Worm (Caenorhabditis elegans) whole organism, midembryonic: Measurements from ENCODE around the gene sri-2.

ENCODE experiments used
- T22C8.4 ChIP-seq: fragments of 200-800 bp; sonication (Bioruptor generic); IDR thresholded peaks from 2 replicates; pipeline ENCODE4 v1.3.6; 2022; ENCODE audit warnings: missing genetic modification characterization, missing compliant biosample characterization
- cog-1 ChIP-seq: sonication (generic microtip); optimal IDR thresholded peaks from 2 replicates; lab custom pipeline; 2016; ENCODE audit warnings: missing genetic modification characterization, missing compliant biosample characterization
- flt-1 ChIP-seq: fragments of 200-800 bp; sonication (Bioruptor generic); IDR thresholded peaks from 2 replicates; pipeline ENCODE4 v1.3.6; 2022; ENCODE audit warnings: missing genetic modification characterization, missing compliant biosample characterization
- klf-2 ChIP-seq: fragments of 200-800 bp; sonication (Bioruptor generic); conservative IDR thresholded peaks from 2 replicates; pipeline ENCODE4 v1.3.6; 2022; ENCODE audit warnings: missing genetic modification reagents, missing genetic modification characterization, missing compliant biosample characterization
- med-1 ChIP-seq: sonication (generic microtip); optimal IDR thresholded peaks from 2 replicates; lab custom pipeline; 2017; ENCODE audit warnings: missing genetic modification characterization, mild to moderate bottlenecking, missing compliant biosample characterization, antibody characterized with exemption, missing genetic modification reagents; ENCODE audit not compliant: insufficient read depth
- ref-1 ChIP-seq: fragments of 200-800 bp; sonication (Bioruptor generic); conservative IDR thresholded peaks from 2 replicates; pipeline ENCODE4 v1.3.6; 2022; ENCODE audit warnings: missing genetic modification reagents, missing genetic modification characterization, missing compliant biosample characterization
- tab-1 ChIP-seq: fragments of 200-800 bp; sonication (Bioruptor generic); IDR thresholded peaks from 2 replicates; pipeline ENCODE4 v1.3.6; 2022; ENCODE audit warnings: missing genetic modification characterization, missing compliant biosample characterization
- ztf-23 ChIP-seq: fragments of 200-800 bp; sonication (Bioruptor generic); IDR thresholded peaks from 2 replicates; pipeline ENCODE4 v1.3.6; 2022; ENCODE audit warnings: missing genetic modification reagents, missing genetic modification characterization, missing compliant biosample characterization
- ztf-29 ChIP-seq: fragments of 200-800 bp; sonication (Bioruptor generic); IDR thresholded peaks from 2 replicates; pipeline ENCODE4 v1.3.6; 2022; ENCODE audit warnings: missing genetic modification reagents, missing genetic modification characterization, missing compliant biosample characterization

Gene sri-2

DNA sequence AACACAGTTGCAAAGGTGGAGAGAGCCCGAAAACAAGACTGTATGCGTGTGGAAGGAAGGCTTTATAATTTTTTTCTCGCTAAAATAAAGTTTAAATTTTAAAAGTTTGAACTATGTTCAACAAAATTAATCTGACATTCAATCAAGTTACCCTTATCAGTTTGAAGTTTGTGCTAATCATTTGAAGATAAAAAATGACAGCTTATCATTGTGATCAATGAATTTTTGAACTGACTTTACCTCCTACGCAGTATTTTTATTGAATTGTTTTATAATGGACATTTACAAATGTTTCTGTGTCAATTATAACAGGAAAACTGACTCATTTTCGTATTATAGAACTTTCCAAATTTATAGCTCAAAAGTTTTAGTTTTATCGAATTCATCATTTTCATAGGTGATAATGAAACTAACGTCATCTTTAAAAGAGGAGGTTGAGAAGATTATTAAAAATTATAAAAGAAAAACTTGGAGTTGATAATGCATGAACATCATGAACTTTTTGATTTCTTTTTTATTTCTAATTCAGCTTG, 13.3 kb upstream of the sri-2 start, which contains the start of gene oac-20:
TSS of gene oac-20 (plus strand) at position 483 of the 533 bp plus-strand sequence.
- TF ChIP-seq med-1 (no peak), ref-1 (no peak), flt-1 (GFP tag; lab: Robert Waterston, UW) (no peak), cog-1 (no peak), tab-1 (no peak), ztf-23 (GFP tag; lab: Robert Waterston, UW) (no peak), klf-2 (GFP tag; lab: Robert Waterston, UW) (no peak), T22C8.4 (GFP tag; lab: Robert Waterston, UW) (no peak), ztf-29 (no peak)

ce11 chrV:15975845-15976244, 10.8 kb upstream of the sri-2 start, which contains the start of gene clec-232:
Gene clec-232 (plus strand): TSS chrV:15976145.
- TF ChIP-seq T22C8.4 (GFP tag; lab: Robert Waterston, UW) (no peak), ztf-23 (GFP tag; lab: Robert Waterston, UW) (no peak), cog-1 (no peak), ztf-29 (no peak), med-1 (no peak), ref-1 (no peak), flt-1 (GFP tag; lab: Robert Waterston, UW) (no peak), tab-1 (no peak), klf-2 (GFP tag; lab: Robert Waterston, UW) (no peak)

DNA sequence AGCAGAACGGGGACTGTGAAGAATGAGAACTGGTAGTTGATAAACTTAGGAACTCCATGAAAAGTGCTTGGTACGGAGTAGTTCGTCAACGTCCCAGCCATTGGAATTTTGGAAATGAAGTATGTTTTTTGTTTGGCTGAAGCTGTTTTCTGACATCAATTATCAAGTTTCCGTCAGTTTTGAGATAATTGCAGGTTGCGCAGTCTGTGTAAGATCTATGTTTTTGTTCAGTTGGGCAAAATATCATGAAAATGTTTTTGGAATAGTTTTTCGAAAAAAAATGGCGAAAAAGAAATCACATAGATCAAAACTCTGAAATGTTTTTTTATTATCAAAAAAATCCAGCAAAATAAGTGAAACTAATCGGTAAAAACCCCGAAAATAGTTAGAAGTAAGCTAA, 9.8 kb upstream of the sri-2 start, which contains the start of gene sru-22:
TSS of gene sru-22 (minus strand) at position 101 of the 400 bp plus-strand sequence.
- TF ChIP-seq med-1 (no peak), ztf-23 (GFP tag; lab: Robert Waterston, UW) (no peak), flt-1 (GFP tag; lab: Robert Waterston, UW) (no peak), T22C8.4 (GFP tag; lab: Robert Waterston, UW) (no peak), tab-1 (no peak), ref-1 (no peak), klf-2 (GFP tag; lab: Robert Waterston, UW) (no peak), cog-1 (no peak), ztf-29 (no peak)

DNA sequence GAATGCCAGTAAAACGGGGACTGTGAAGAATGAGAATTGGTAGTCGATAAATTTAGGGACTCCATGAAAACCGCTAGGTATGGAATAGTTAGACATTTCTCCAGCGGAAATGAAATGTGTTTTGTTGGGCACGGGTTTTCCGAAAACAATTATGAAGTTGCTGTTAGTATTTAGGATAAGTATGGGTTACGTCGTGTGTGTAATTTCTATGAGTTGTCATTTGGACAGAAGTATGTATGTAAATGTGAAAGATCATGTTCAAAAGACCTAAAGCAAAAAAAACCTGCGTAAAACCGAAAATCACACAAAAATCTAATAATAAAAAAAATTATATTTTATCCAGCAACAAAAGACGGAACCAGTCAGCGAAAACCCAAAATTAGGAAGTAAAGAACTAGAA, 7.5 kb upstream of the sri-2 start, which contains the start of gene sru-23:
TSS of gene sru-23 (minus strand) at position 101 of the 400 bp plus-strand sequence.
- TF ChIP-seq klf-2 (GFP tag; lab: Robert Waterston, UW) (no peak), ztf-29 (no peak)

DNA sequence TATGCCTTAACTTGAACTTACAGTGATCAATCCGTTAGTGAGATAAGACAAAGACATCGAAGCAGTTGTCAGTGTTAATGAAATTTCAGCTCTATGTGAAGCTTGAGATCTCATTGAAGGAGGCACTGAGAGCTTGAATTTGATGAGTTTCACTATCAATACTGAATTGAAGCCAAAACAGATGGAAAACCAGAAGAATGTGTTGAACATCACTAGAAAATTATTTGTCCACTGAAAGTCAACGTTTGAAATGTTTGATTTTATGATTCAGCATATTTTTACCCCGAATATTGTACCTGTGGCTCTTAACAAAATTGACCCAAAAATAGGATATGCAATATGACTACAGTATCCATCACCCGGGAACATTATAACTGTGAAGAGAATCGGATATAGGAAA, 5.8 kb upstream of the sri-2 start:
- TF ChIP-seq flt-1 (GFP tag; lab: Robert Waterston, UW) (no peak), T22C8.4 (GFP tag; lab: Robert Waterston, UW) (no peak), klf-2 (GFP tag; lab: Robert Waterston, UW) (no peak), ztf-23 (GFP tag; lab: Robert Waterston, UW) (no peak)

- TF ChIP-seq T22C8.4 (GFP tag; lab: Robert Waterston, UW): no peak
Measured at ce11 chrV:15969653-15970052, 4.6 kb upstream of the sri-2 start, which contains the start of gene F36G9.7. Gene F36G9.7 (minus strand): TSS chrV:15969753.

ce11 chrV:15967542-15967941, 2.5 kb upstream of the sri-2 start, which contains the start of gene sri-1:
Gene sri-1 (minus strand): TSS chrV:15967642.
- TF ChIP-seq ztf-29 (no peak), klf-2 (GFP tag; lab: Robert Waterston, UW) (no peak), T22C8.4 (GFP tag; lab: Robert Waterston, UW) (no peak), flt-1 (GFP tag; lab: Robert Waterston, UW) (no peak), med-1 (no peak), tab-1 (no peak), cog-1 (no peak), ref-1 (no peak), ztf-23 (GFP tag; lab: Robert Waterston, UW) (no peak)

ce11 chrV:15959456-15959855, 5.6 kb downstream of the sri-2 start:
- TF ChIP-seq ztf-23 (GFP tag; lab: Robert Waterston, UW) (no peak), ref-1 (no peak), ztf-29 (no peak), T22C8.4 (GFP tag; lab: Robert Waterston, UW) (no peak), klf-2 (GFP tag; lab: Robert Waterston, UW) (no peak), flt-1 (GFP tag; lab: Robert Waterston, UW) (no peak), med-1 (no peak), tab-1 (no peak), cog-1 (no peak)

DNA sequence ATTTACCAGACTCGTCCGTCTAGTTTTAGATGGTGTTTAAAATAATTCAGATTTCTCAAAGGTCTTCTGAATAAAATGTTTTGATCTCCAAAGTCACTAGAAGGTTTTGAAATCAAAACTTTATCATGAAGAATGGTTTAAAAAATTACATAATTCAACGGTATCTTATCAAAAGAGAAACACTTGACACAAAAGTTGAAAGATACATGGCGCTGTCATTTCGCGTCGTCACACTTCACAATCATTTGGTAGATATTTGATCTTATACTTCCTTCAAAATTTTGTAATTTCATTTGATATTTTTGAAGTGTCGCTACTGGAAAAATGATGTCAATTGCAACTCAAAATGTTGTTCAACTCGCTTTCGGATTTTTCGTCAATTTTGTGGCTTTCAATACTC, 7.9 kb downstream of the sri-2 start, which contains the start of gene F36G9.3:
TSS of gene F36G9.3 (plus strand) at position 301 of the 400 bp plus-strand sequence.
- TF ChIP-seq flt-1 (GFP tag; lab: Robert Waterston, UW) (no peak), klf-2 (GFP tag; lab: Robert Waterston, UW) (no peak), med-1 (no peak), ztf-29 (no peak)

ce11 chrV:15955497-15955896, 9.5 kb downstream of the sri-2 start, which contains the start of gene srh-186:
Gene srh-186 (plus strand): TSS chrV:15955797.
- TF ChIP-seq ztf-23 (GFP tag; lab: Robert Waterston, UW): no peak
- no peak for TF ChIP-seq cog-1
- TF ChIP-seq tab-1: no peak
- TF ChIP-seq ref-1: no peak
- no peak for TF ChIP-seq T22C8.4 (GFP tag; lab: Robert Waterston, UW)
- no peak for TF ChIP-seq med-1
- TF ChIP-seq klf-2 (GFP tag; lab: Robert Waterston, UW): no peak
- TF ChIP-seq ztf-29: no peak
- TF ChIP-seq flt-1 (GFP tag; lab: Robert Waterston, UW): no peak

DNA sequence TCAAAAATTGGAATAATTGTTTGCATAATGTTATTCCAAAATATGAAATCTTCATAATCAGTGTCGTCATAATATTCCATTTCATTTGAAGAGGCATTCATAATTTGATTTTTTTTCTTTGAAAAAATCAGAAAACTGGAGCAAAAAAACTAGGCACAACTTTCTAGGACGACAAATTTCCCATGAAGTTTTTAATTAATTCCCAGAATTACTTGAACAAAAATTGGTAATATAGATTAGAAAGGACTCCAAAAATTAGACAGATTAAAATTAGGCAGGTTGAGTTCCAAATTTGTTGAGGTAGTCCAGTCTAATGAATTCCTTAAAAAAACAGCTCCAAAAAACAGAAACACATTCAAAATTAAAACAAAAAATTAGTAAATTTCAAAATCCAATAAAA, 10.1 kb downstream of the sri-2 start, which contains the start of gene srw-57:
TSS of gene srw-57 (minus strand) at position 101 of the 400 bp plus-strand sequence.
- TF ChIP-seq tab-1 (no peak), med-1 (no peak), flt-1 (GFP tag; lab: Robert Waterston, UW) (no peak), ztf-23 (GFP tag; lab: Robert Waterston, UW) (no peak), ztf-29 (no peak), ref-1 (no peak), klf-2 (GFP tag; lab: Robert Waterston, UW) (no peak), cog-1 (no peak), T22C8.4 (GFP tag; lab: Robert Waterston, UW) (no peak)
